Worm (Caenorhabditis elegans): ENCODE measurements around the gene ZC317.2.
A peak's percentile ranks its signal among the peaks of the same experiment; 100 is the strongest.

The ZC317.2 gene

ce11 chrV:5504807-5505442 is 45.0 kb downstream of the ZC317.2 start, which contains the start of the genes dnj-19 and nhr-47:
Gene dnj-19 (minus strand): TSS chrV:5504857.
Gene nhr-47 (plus strand): TSS chrV:5505253.
- TF ChIP-seq pha-4 (tag; optimal IDR thresholded peaks at IDR 0.05) (peak; percentile 84), ham-2 (GFP tag; optimal IDR thresholded peaks at IDR 0.05) (no peak), hlh-1 (tag; optimal IDR thresholded peaks at IDR 0.05) (peak; percentile 7), blmp-1 (tag; optimal IDR thresholded peaks at IDR 0.05) (no peak), mep-1 (tag; optimal IDR thresholded peaks at IDR 0.05) (peak; percentile 89), unc-39 (tag; optimal IDR thresholded peaks at IDR 0.05) (no peak), bed-3 (GFP tag; optimal IDR thresholded peaks at IDR 0.05) (peak; percentile 51), nhr-2 (tag; optimal IDR thresholded peaks at IDR 0.05) (no peak), M03D4.4 (tag; optimal IDR thresholded peaks at IDR 0.05) (peak; percentile 65), nhr-12 (tag; optimal IDR thresholded peaks at IDR 0.05) (peak; percentile 13), mab-5 (tag; optimal IDR thresholded peaks at IDR 0.05) (no peak), nhr-76 (tag; optimal IDR thresholded peaks at IDR 0.05) (no peak), nhr-28 (tag; optimal IDR thresholded peaks at IDR 0.05) (no peak), ceh-43 (GFP tag; optimal IDR thresholded peaks at IDR 0.05) (peak; percentile 68), mls-2 (tag; optimal IDR thresholded peaks at IDR 0.05) (peak; percentile 76), ztf-11 (tag; optimal IDR thresholded peaks at IDR 0.05) (peak; percentile 5), cnd-1 (tag; optimal IDR thresholded peaks at IDR 0.05) (peak; percentile 81), drap-1 (GFP tag; optimal IDR thresholded peaks at IDR 0.05) (peak; percentile 72), snpc-4 (tag; optimal IDR thresholded peaks at IDR 0.05) (no peak), lsy-2 (tag; optimal IDR thresholded peaks at IDR 0.05) (peak; percentile 72), flh-1 (GFP tag; optimal IDR thresholded peaks at IDR 0.05) (no peak), ceh-83 (GFP tag; optimal IDR thresholded peaks at IDR 0.05) (no peak), elt-3 (tag; optimal IDR thresholded peaks at IDR 0.05) (no peak), lin-32 (GFP tag; optimal IDR thresholded peaks at IDR 0.05) (peak; percentile 37), tbx-8 (GFP tag; optimal IDR thresholded peaks at IDR 0.05) (peak; percentile 14), nhr-237 (tag; optimal IDR thresholded peaks at IDR 0.05) (peak; percentile 70), unc-62 (GFP tag; optimal IDR thresholded peaks at IDR 0.05) (peak; percentile 19), ceh-39 (tag; optimal IDR thresholded peaks at IDR 0.05) (peak; percentile 65), sptf-1 (tag; optimal IDR thresholded peaks at IDR 0.05) (peak; percentile 90), ces-1 (GFP tag; optimal IDR thresholded peaks at IDR 0.05) (peak; percentile 45), lin-13 (tag; optimal IDR thresholded peaks at IDR 0.05) (peak; percentile 95), zip-8 (tag; optimal IDR thresholded peaks at IDR 0.05) (no peak), sem-2 (GFP tag; optimal IDR thresholded peaks at IDR 0.05) (peak; percentile 28), elt-1 (tag; optimal IDR thresholded peaks at IDR 0.05; ENCODE audit: borderline replicate concordance, insufficient read depth) (no peak), unc-120 (tag; optimal IDR thresholded peaks at IDR 0.05; ENCODE audit: poor library complexity, severe bottlenecking) (peak; percentile 65)

ce11 chrV:5509134-5509533 is 49.2 kb downstream of the ZC317.2 start:
- TF ChIP-seq elt-1 (tag; optimal IDR thresholded peaks at IDR 0.05; ENCODE audit: borderline replicate concordance, insufficient read depth), result no peak
- no peak for TF ChIP-seq sem-2 (GFP tag; optimal IDR thresholded peaks at IDR 0.05)
- no peak for TF ChIP-seq nhr-12 (tag; optimal IDR thresholded peaks at IDR 0.05)
- TF ChIP-seq pha-4 (tag; optimal IDR thresholded peaks at IDR 0.05), result no peak
- TF ChIP-seq nhr-28 (tag; optimal IDR thresholded peaks at IDR 0.05), result no peak
- no peak for TF ChIP-seq M03D4.4 (tag; optimal IDR thresholded peaks at IDR 0.05)
- no peak for TF ChIP-seq ham-2 (GFP tag; optimal IDR thresholded peaks at IDR 0.05)
- TF ChIP-seq tbx-8 (GFP tag; optimal IDR thresholded peaks at IDR 0.05), result no peak
- no peak for TF ChIP-seq lin-13 (tag; optimal IDR thresholded peaks at IDR 0.05)
- no peak for TF ChIP-seq mab-5 (tag; optimal IDR thresholded peaks at IDR 0.05)
- TF ChIP-seq ceh-39 (tag; optimal IDR thresholded peaks at IDR 0.05), result no peak
- no peak for TF ChIP-seq nhr-76 (tag; optimal IDR thresholded peaks at IDR 0.05)

- TF ChIP-seq mab-5 (tag; optimal IDR thresholded peaks at IDR 0.05) (no peak), ceh-39 (tag; optimal IDR thresholded peaks at IDR 0.05) (no peak), unc-120 (tag; optimal IDR thresholded peaks at IDR 0.05; ENCODE audit: poor library complexity, severe bottlenecking) (no peak), elt-3 (tag; optimal IDR thresholded peaks at IDR 0.05) (no peak), flh-1 (GFP tag; optimal IDR thresholded peaks at IDR 0.05) (no peak), elt-1 (tag; optimal IDR thresholded peaks at IDR 0.05; ENCODE audit: borderline replicate concordance, insufficient read depth) (no peak), mls-2 (tag; optimal IDR thresholded peaks at IDR 0.05) (no peak), sptf-1 (tag; optimal IDR thresholded peaks at IDR 0.05) (no peak), cnd-1 (tag; optimal IDR thresholded peaks at IDR 0.05) (no peak), nhr-12 (tag; optimal IDR thresholded peaks at IDR 0.05) (no peak), hlh-1 (tag; optimal IDR thresholded peaks at IDR 0.05) (no peak), nhr-76 (tag; optimal IDR thresholded peaks at IDR 0.05) (no peak), ztf-11 (tag; optimal IDR thresholded peaks at IDR 0.05) (no peak), unc-62 (GFP tag; optimal IDR thresholded peaks at IDR 0.05) (no peak), lin-32 (GFP tag; optimal IDR thresholded peaks at IDR 0.05) (no peak), nhr-237 (tag; optimal IDR thresholded peaks at IDR 0.05) (no peak)
Measured at ce11 chrV:5509966-5510365, 50.1 kb downstream of the ZC317.2 start.
